Fruit fly (Drosophila melanogaster) whole organism, wandering third instar larva: Measurements from ENCODE around the gene dgt2.
A peak's percentile ranks its signal among the peaks of the same experiment; 100 is the strongest.

ENCODE experiments used
- Abd-B ChIP-seq: fragments of >200 bp; optimal IDR thresholded peaks from 2 replicates; lab custom pipeline; 2017; ENCODE audit warnings: missing biosample characterization, missing genetic modification characterization
- CG32264 ChIP-seq: fragments of 200-800 bp; sonication (Bioruptor generic); optimal IDR thresholded peaks from 2 replicates; lab custom pipeline; 2016; ENCODE audit warnings: missing biosample characterization, missing genetic modification characterization
- CG9705 ChIP-seq: fragments of 200-800 bp; sonication (Bioruptor generic); optimal IDR thresholded peaks from 2 replicates; lab custom pipeline; 2018; ENCODE audit warnings: missing biosample characterization, mild to moderate bottlenecking, missing genetic modification characterization
- CrebA ChIP-seq: fragments of 200-800 bp; sonication (Bioruptor generic); optimal IDR thresholded peaks from 2 replicates; lab custom pipeline; 2016; ENCODE audit warnings: missing biosample characterization, mild to moderate bottlenecking, missing genetic modification characterization, borderline replicate concordance
- Dfd ChIP-seq: fragments of >200 bp; optimal IDR thresholded peaks from 2 replicates; lab custom pipeline; 2017; ENCODE audit warnings: missing biosample characterization, missing genetic modification characterization
- Dif ChIP-seq: fragments of 200-275, 200-300 bp; sonication (Bioruptor generic); optimal IDR thresholded peaks from 2 replicates; lab custom pipeline; 2018; ENCODE audit warnings: missing biosample characterization, missing genetic modification characterization; ENCODE audit not compliant: partially characterized antibody
- GATAd ChIP-seq: sonication (Bioruptor generic); optimal IDR thresholded peaks from 2 replicates; lab custom pipeline; 2016; ENCODE audit warnings: missing biosample characterization, missing genetic modification characterization
- HLH106 ChIP-seq: fragments of 200-800 bp; optimal IDR thresholded peaks from 3 replicates; lab custom pipeline; 2019; ENCODE audit warnings: missing biosample characterization, mild to moderate bottlenecking, missing genetic modification characterization, moderate library complexity
- Hnf4 ChIP-seq: fragments of 200-800 bp; sonication (Bioruptor generic); optimal IDR thresholded peaks from 2 replicates; lab custom pipeline; 2016; ENCODE audit warnings: missing biosample characterization, mild to moderate bottlenecking, missing genetic modification characterization
- Hr78 ChIP-seq: fragments of >200 bp; optimal IDR thresholded peaks from 2 replicates; lab custom pipeline; 2017; ENCODE audit warnings: missing biosample characterization, missing genetic modification characterization
- Hr83 ChIP-seq: fragments of 200-300 bp; sonication (Bioruptor generic); optimal IDR thresholded peaks from 2 replicates; lab custom pipeline; 2016; ENCODE audit warnings: missing biosample characterization, mild to moderate bottlenecking, missing genetic modification characterization, moderate library complexity; ENCODE audit not compliant: poor library complexity, severe bottlenecking
- Jra ChIP-seq: sonication (Bioruptor generic); optimal IDR thresholded peaks from 2 replicates; lab custom pipeline; 2016; ENCODE audit warnings: missing biosample characterization, missing genetic modification characterization
- Mio ChIP-seq: sonication (Bioruptor generic); optimal IDR thresholded peaks from 2 replicates; lab custom pipeline; 2016; ENCODE audit warnings: missing biosample characterization, missing genetic modification characterization
- Myc ChIP-seq: fragments of >200 bp; optimal IDR thresholded peaks from 2 replicates; lab custom pipeline; 2017
- N ChIP-seq: fragments of >200 bp; optimal IDR thresholded peaks from 2 replicates; lab custom pipeline; 2018; ENCODE audit warnings: missing biosample characterization, missing external identifiers, missing genetic modification characterization
- OdsH ChIP-seq: fragments of 200-800 bp; sonication (Bioruptor generic); optimal IDR thresholded peaks from 2 replicates; lab custom pipeline; 2016; ENCODE audit warnings: missing biosample characterization, mild to moderate bottlenecking, missing genetic modification characterization
- Rel ChIP-seq, 2 experiments: fragments of 200-800 bp; sonication (Bioruptor generic) in 1 of 2; optimal IDR thresholded peaks; 2 replicates in 1 of 2; 3 replicates in 1 of 2; lab custom pipeline; 2016 to 2019; ENCODE audit warnings: mild to moderate bottlenecking in 2 of 2, missing biosample characterization in 2 of 2, missing genetic modification characterization in 2 of 2, moderate library complexity in 1 of 2
- Sp1 ChIP-seq: fragments of 200-800 bp; sonication (Bioruptor generic); optimal IDR thresholded peaks from 3 replicates; lab custom pipeline; 2019; ENCODE audit warnings: missing biosample characterization, mild to moderate bottlenecking, missing genetic modification characterization, moderate library complexity
- Vsx2 ChIP-seq: fragments of 200-300, 225-300 bp; sonication (Bioruptor generic); optimal IDR thresholded peaks from 2 replicates; lab custom pipeline; 2018; ENCODE audit warnings: missing biosample characterization, missing genetic modification characterization; ENCODE audit not compliant: partially characterized antibody
- br ChIP-seq: fragments of 200-800 bp; sonication (Bioruptor generic); optimal IDR thresholded peaks from 2 replicates; lab custom pipeline; 2016; ENCODE audit warnings: missing biosample characterization, missing genetic modification characterization
- brk ChIP-seq: fragments of 200-800 bp; sonication (Bioruptor generic); optimal IDR thresholded peaks from 2 replicates; lab custom pipeline; 2016; ENCODE audit warnings: missing biosample characterization, mild to moderate bottlenecking, missing genetic modification characterization
- dl ChIP-seq, 2 experiments: fragments of 175-275, 200-275 bp in 1 of 2; fragments of 200-275 bp in 1 of 2; sonication (Bioruptor generic); optimal IDR thresholded peaks; lab custom pipeline; 2018; ENCODE audit warnings: mild to moderate bottlenecking in 2 of 2, missing biosample characterization in 2 of 2, missing genetic modification characterization in 2 of 2, moderate library complexity in 2 of 2; ENCODE audit not compliant: partially characterized antibody in 2 of 2, insufficient read depth in 1 of 2
- dmrt93B ChIP-seq: fragments of 200-800 bp; sonication (Bioruptor generic); optimal IDR thresholded peaks from 2 replicates; lab custom pipeline; 2018; ENCODE audit warnings: missing biosample characterization, mild to moderate bottlenecking, missing genetic modification characterization
- dsf ChIP-seq: sonication (Bioruptor generic); optimal IDR thresholded peaks from 2 replicates; lab custom pipeline; 2016; ENCODE audit warnings: missing biosample characterization, missing genetic modification characterization, borderline replicate concordance
- ey ChIP-seq: fragments of 200-800 bp; sonication (Bioruptor generic); optimal IDR thresholded peaks from 2 replicates; lab custom pipeline; 2016; ENCODE audit warnings: missing biosample characterization, missing genetic modification characterization
- foxo ChIP-seq, 2 experiments: fragments of 200-800 bp; sonication (Bioruptor generic); optimal IDR thresholded peaks; 2 replicates in 1 of 2; 3 replicates in 1 of 2; lab custom pipeline; 2016 to 2017; ENCODE audit warnings: missing biosample characterization in 2 of 2, missing genetic modification characterization in 2 of 2
- fru ChIP-seq: fragments of 200-800 bp; sonication (Bioruptor generic); optimal IDR thresholded peaks from 3 replicates; lab custom pipeline; 2016; ENCODE audit warnings: missing biosample characterization, mild to moderate bottlenecking, missing genetic modification characterization
- h ChIP-seq: fragments of 200-800 bp; sonication (Bioruptor generic); optimal IDR thresholded peaks from 3 replicates; lab custom pipeline; 2016; ENCODE audit warnings: missing biosample characterization, mild to moderate bottlenecking, missing genetic modification characterization
- jim ChIP-seq: fragments of 175-275, 200-325 bp; sonication (Bioruptor generic); optimal IDR thresholded peaks from 2 replicates; lab custom pipeline; 2016; ENCODE audit warnings: missing biosample characterization, mild to moderate bottlenecking, missing genetic modification characterization
- lola ChIP-seq: fragments of >200 bp; optimal IDR thresholded peaks from 2 replicates; lab custom pipeline; 2017; ENCODE audit warnings: missing biosample characterization, missing genetic modification characterization
- pan ChIP-seq: fragments of >200 bp; optimal IDR thresholded peaks from 2 replicates; lab custom pipeline; 2017
- psq ChIP-seq: fragments of 200-800 bp; sonication (Bioruptor generic); optimal IDR thresholded peaks from 3 replicates; lab custom pipeline; 2017; ENCODE audit warnings: missing biosample characterization, mild to moderate bottlenecking, missing genetic modification characterization, moderate library complexity
- rgr ChIP-seq: fragments of 200-800 bp; sonication (Bioruptor generic); optimal IDR thresholded peaks from 3 replicates; lab custom pipeline; 2016; ENCODE audit warnings: missing biosample characterization, mild to moderate bottlenecking, missing genetic modification characterization
- sage ChIP-seq: fragments of 200-800 bp; sonication (Bioruptor generic); optimal IDR thresholded peaks from 2 replicates; lab custom pipeline; 2016; ENCODE audit warnings: missing biosample characterization, mild to moderate bottlenecking, missing genetic modification characterization
- sv ChIP-seq: fragments of 200-800 bp; sonication (Bioruptor generic); optimal IDR thresholded peaks from 3 replicates; lab custom pipeline; 2016; ENCODE audit warnings: missing biosample characterization, missing genetic modification characterization
- tai ChIP-seq: sonication (Bioruptor generic); optimal IDR thresholded peaks from 2 replicates; lab custom pipeline; 2016; ENCODE audit warnings: missing biosample characterization, missing genetic modification characterization
- usp ChIP-seq: fragments of >200 bp; optimal IDR thresholded peaks from 2 replicates; lab custom pipeline; 2017; ENCODE audit warnings: missing biosample characterization, missing genetic modification characterization
- woc ChIP-seq: sonication (Bioruptor generic); optimal IDR thresholded peaks from 2 replicates; lab custom pipeline; 2016; ENCODE audit warnings: missing biosample characterization, mild to moderate bottlenecking, missing genetic modification characterization

dgt2 gene

DNA sequence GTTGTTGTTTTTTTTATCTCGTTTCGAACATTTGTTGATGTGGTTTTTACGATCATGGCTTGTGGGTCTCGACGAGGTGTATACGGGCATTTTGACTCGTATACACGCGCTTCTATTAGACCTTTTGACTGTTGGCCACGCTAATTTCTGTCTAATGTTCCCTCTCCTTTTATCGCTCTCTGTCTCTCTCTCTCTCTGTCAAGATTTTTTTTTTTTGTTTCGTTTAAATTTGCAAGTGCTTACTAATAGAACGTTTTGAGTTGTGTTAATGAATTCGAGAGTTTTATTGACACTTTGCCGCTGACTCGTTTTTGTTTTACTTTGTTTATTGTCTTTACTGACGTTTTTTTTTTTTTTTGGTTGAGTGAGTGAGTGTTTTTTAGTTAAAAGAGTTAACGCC, 19.4 kb upstream of the dgt2 start:
- TF ChIP-seq usp (GFP tag; lab: Kevin White, UChicago) (no peak), h (GFP tag; lab: Kevin White, UChicago) (no peak), foxo (GFP tag; optimal IDR thresholded peaks at IDR 0.05; lab: Kevin White, UChicago) (no peak), pan (lab: Kevin White, UChicago) (no peak), ey (GFP tag; lab: Kevin White, UChicago) (no peak), sage (GFP tag; lab: Kevin White, UChicago) (no peak), Abd-B (GFP tag; lab: Kevin White, UChicago) (no peak), dl (GFP tag; optimal IDR thresholded peaks at IDR 0.05; lab: Kevin White, UChicago; ENCODE audit: insufficient read depth in 1 of 2, partially characterized antibody in 2 of 2) (no peak), woc (no peak), dsf (no peak), GATAd (GFP tag; lab: Kevin White, UChicago) (no peak), CG9705 (GFP tag; lab: Kevin White, UChicago) (no peak), Hr83 (no peak), Hnf4 (GFP tag; lab: Kevin White, UChicago) (no peak)

dm6 chr2L:11970853-11971397, 18.8 kb upstream of the dgt2 start:
- TF ChIP-seq Vsx2 (peak; percentile 81), HLH106 (tag; lab: Kevin White, UChicago) (peak; percentile 24), pan (lab: Kevin White, UChicago) (no peak), Hr78 (GFP tag; lab: Kevin White, UChicago) (no peak), foxo (GFP tag; optimal IDR thresholded peaks at IDR 0.05; lab: Kevin White, UChicago) (peak in 1 of 2 experiments; percentile 34), Jra (GFP tag; lab: Kevin White, UChicago) (peak; percentile 46), dsf (no peak), rgr (GFP tag; lab: Kevin White, UChicago) (peak; percentile 50), lola (no peak), Sp1 (GFP tag; lab: Kevin White, UChicago) (peak; percentile 46), N (GFP tag; lab: Kevin White, UChicago) (no peak), Dfd (GFP tag; lab: Kevin White, UChicago) (no peak), brk (GFP tag; lab: Kevin White, UChicago) (no peak), CG9705 (GFP tag; lab: Kevin White, UChicago) (no peak), Hnf4 (GFP tag; lab: Kevin White, UChicago) (no peak), Abd-B (GFP tag; lab: Kevin White, UChicago) (no peak), CrebA (GFP tag; lab: Kevin White, UChicago) (no peak), jim (GFP tag; lab: Kevin White, UChicago) (peak; percentile 59), CG32264 (peak; percentile 24), ey (GFP tag; lab: Kevin White, UChicago) (no peak), sage (GFP tag; lab: Kevin White, UChicago) (no peak), OdsH (GFP tag; lab: Kevin White, UChicago) (peak; percentile 20), h (GFP tag; lab: Kevin White, UChicago) (peak; percentile 75), dl (GFP tag; optimal IDR thresholded peaks at IDR 0.05; lab: Kevin White, UChicago; ENCODE audit: insufficient read depth in 1 of 2, partially characterized antibody in 2 of 2) (peak; percentile 56 to 82), fru (GFP tag; lab: Kevin White, UChicago) (peak; percentile 51), Mio (GFP tag; lab: Kevin White, UChicago) (no peak), Hr83 (peak; percentile 83), usp (GFP tag; lab: Kevin White, UChicago) (no peak), br (GFP tag; lab: Kevin White, UChicago) (peak; percentile 44), GATAd (GFP tag; lab: Kevin White, UChicago) (no peak), Rel (GFP tag; optimal IDR thresholded peaks at IDR 0.05; lab: Kevin White, UChicago) (no peak), Rel (tag; optimal IDR thresholded peaks at IDR 0.05; lab: Kevin White, UChicago) (peak; percentile 69), Myc (lab: Kevin White, UChicago) (no peak), woc (no peak), psq (GFP tag; lab: Kevin White, UChicago) (peak; percentile 7), Dif (GFP tag; lab: Kevin White, UChicago) (peak; percentile 84), sv (GFP tag; lab: Kevin White, UChicago) (no peak), dmrt93B (no peak), tai (no peak)
